Worm (Caenorhabditis elegans): ENCODE data around the gene rpl-18.

The rpl-18 gene

ce11 chrIV:13777480-13777879 is at the start of gene rpl-18 (continued):
- TF ChIP-seq aha-1 (tag; optimal IDR thresholded peaks at IDR 0.05) (no peak), irx-1 (tag; optimal IDR thresholded peaks at IDR 0.05) (peak; percentile 59), grh-1 (GFP tag; IDR thresholded peaks at IDR 0.05) (no peak), skn-1 (tag; optimal IDR thresholded peaks at IDR 0.05) (peak; percentile 82), isw-1 (GFP tag; IDR thresholded peaks at IDR 0.05) (peak; percentile 65), dsc-1 (tag; optimal IDR thresholded peaks at IDR 0.05) (peak; percentile 53), nhr-84 (tag; optimal IDR thresholded peaks at IDR 0.05) (no peak), lin-14 (GFP tag; optimal IDR thresholded peaks at IDR 0.05) (no peak), efl-1 (optimal IDR thresholded peaks at IDR 0.05) (peak; percentile 81 to 85), efl-1 (GFP tag; optimal IDR thresholded peaks at IDR 0.05 in 1 of 2) (peak; percentile 77 to 96), C04F5.9 (tag; optimal IDR thresholded peaks at IDR 0.05) (no peak), fkh-4 (tag; optimal IDR thresholded peaks at IDR 0.05; ENCODE audit: borderline replicate concordance) (no peak), lin-13 (GFP tag; optimal IDR thresholded peaks at IDR 0.05) (peak; percentile 76), lsy-2 (tag; optimal IDR thresholded peaks at IDR 0.05) (peak; percentile 88 to 94), vab-15 (tag; optimal IDR thresholded peaks at IDR 0.05) (peak; percentile 51), F16B12.6 (tag; optimal IDR thresholded peaks at IDR 0.05) (peak; percentile 66), nhr-77 (tag; optimal IDR thresholded peaks at IDR 0.05) (peak; percentile 58), nhr-237 (tag; optimal IDR thresholded peaks at IDR 0.05) (peak; percentile 38), unc-30 (tag; optimal IDR thresholded peaks at IDR 0.05) (no peak), nhr-20 (tag; optimal IDR thresholded peaks at IDR 0.05) (peak; percentile 73), elt-3 (tag; optimal IDR thresholded peaks at IDR 0.05) (peak in 2 of 6 experiments; percentile 60 to 87), zag-1 (tag; optimal IDR thresholded peaks at IDR 0.05) (no peak), blmp-1 (tag; optimal IDR thresholded peaks at IDR 0.05) (peak; percentile 57), nhr-90 (tag; optimal IDR thresholded peaks at IDR 0.05; ENCODE audit: poor library complexity) (peak; percentile 67), ceh-8 (GFP tag; optimal IDR thresholded peaks at IDR 0.05) (no peak), nhr-47 (tag; optimal IDR thresholded peaks at IDR 0.05) (peak; percentile 79), pag-3 (tag; optimal IDR thresholded peaks at IDR 0.05; ENCODE audit: borderline replicate concordance, insufficient read depth) (no peak), nhr-71 (tag; optimal IDR thresholded peaks at IDR 0.05) (peak; percentile 82), sup-37 (GFP tag; optimal IDR thresholded peaks at IDR 0.05) (no peak), Y116A8C.19 (tag; optimal IDR thresholded peaks at IDR 0.05; ENCODE audit: borderline replicate concordance) (no peak), hpl-2 (GFP tag; optimal IDR thresholded peaks at IDR 0.05) (no peak)

- TF ChIP-seq elt-2 (tag; optimal IDR thresholded peaks at IDR 0.05) (peak; percentile 90), efl-1 (optimal IDR thresholded peaks at IDR 0.05) (no peak), efl-1 (GFP tag; optimal IDR thresholded peaks at IDR 0.05 in 1 of 2) (peak in 1 of 2 experiments; percentile 82), skn-1 (tag; optimal IDR thresholded peaks at IDR 0.05) (no peak), tlp-1 (tag; optimal IDR thresholded peaks at IDR 0.05) (peak; percentile 74)
Observed at ce11 chrIV:13727865-13728264, 49.8 kb upstream of the rpl-18 start.

ce11 chrIV:13742244-13742643 is 35.4 kb upstream of the rpl-18 start, which contains the start of gene C47A4.3:
C47A4.3 (minus strand) TSS chrIV:13742344.
- TF ChIP-seq lin-35 (GFP tag; optimal IDR thresholded peaks at IDR 0.05) (no peak), mab-9 (GFP tag; IDR thresholded peaks at IDR 0.05) (no peak), sox-4 (tag; optimal IDR thresholded peaks at IDR 0.05) (no peak), nhr-85 (tag) (no peak)

ce11 chrIV:13745409-13745808 is 32.3 kb upstream of the rpl-18 start, which contains the start of gene C47A4.5:
C47A4.5 (plus strand) TSS chrIV:13745709.
- no peak for TF ChIP-seq pax-3 (tag; optimal IDR thresholded peaks at IDR 0.05)
- no peak for TF ChIP-seq dpl-1 (GFP tag; optimal IDR thresholded peaks at IDR 0.05)
- no peak for TF ChIP-seq C04F5.9 (tag; optimal IDR thresholded peaks at IDR 0.05)
- no peak for TF ChIP-seq hlh-17 (GFP tag; optimal IDR thresholded peaks at IDR 0.05; ENCODE audit: borderline replicate concordance)
- no peak for TF ChIP-seq grh-1 (GFP tag; IDR thresholded peaks at IDR 0.05)
- no peak for TF ChIP-seq unc-30 (tag; optimal IDR thresholded peaks at IDR 0.05)
- no peak for TF ChIP-seq efl-3 (GFP tag; optimal IDR thresholded peaks at IDR 0.05)

All from whole organism, L1 larva.